Worm (Caenorhabditis elegans) whole organism, young adult: ENCODE results near the gene F46E10.2.

Source experiments
- F23B12.7 ChIP-seq: sonication (generic microtip); optimal IDR thresholded peaks from 2 replicates; lab custom pipeline; 2017; ENCODE audit warnings: missing genetic modification characterization, mild to moderate bottlenecking, missing compliant biosample characterization, antibody characterized with exemption, moderate library complexity; ENCODE audit not compliant: insufficient read depth
- F33H1.4 ChIP-seq: fragments of 200-800 bp; sonication (Bioruptor generic); IDR thresholded peaks from 2 replicates; pipeline ENCODE4 v1.3.6; 2022; ENCODE audit warnings: missing genetic modification reagents, missing genetic modification characterization, missing compliant biosample characterization
- Y53G8AR.9 ChIP-seq: fragments of 200-800 bp; sonication (Bioruptor generic); conservative IDR thresholded peaks from 2 replicates; pipeline ENCODE4 v1.3.6; 2022; ENCODE audit warnings: missing genetic modification reagents, missing genetic modification characterization, missing compliant biosample characterization
- Y67H2A.10 ChIP-seq: fragments of 200-800 bp; sonication (Bioruptor generic); conservative IDR thresholded peaks from 2 replicates; pipeline ENCODE4 v1.3.6; 2022; ENCODE audit warnings: missing genetic modification reagents, missing genetic modification characterization, missing compliant biosample characterization
- Y95B8A.8 ChIP-seq: fragments of 200-800 bp; sonication (Bioruptor generic); IDR thresholded peaks from 2 replicates; pipeline ENCODE4 v1.3.6; 2022; ENCODE audit warnings: missing genetic modification reagents, missing genetic modification characterization, missing compliant biosample characterization
- ZK185.1 ChIP-seq: sonication (generic microtip); optimal IDR thresholded peaks from 2 replicates; lab custom pipeline; 2016; ENCODE audit warnings: mild to moderate bottlenecking, missing genetic modification characterization, missing compliant biosample characterization; ENCODE audit not compliant: poor library complexity, severe bottlenecking
- akir-1 ChIP-seq: fragments of 200-800 bp; sonication (Bioruptor generic); optimal IDR thresholded peaks from 2 replicates; lab custom pipeline; 2018; ENCODE audit warnings: mild to moderate bottlenecking, missing genetic modification characterization, moderate library complexity, missing compliant biosample characterization
- ccch-3 ChIP-seq: fragments of 200-800 bp; sonication (Bioruptor generic); optimal IDR thresholded peaks from 2 replicates; lab custom pipeline; 2018; ENCODE audit warnings: mild to moderate bottlenecking, missing genetic modification characterization, missing compliant biosample characterization
- ceh-27 ChIP-seq: fragments of 200-800 bp; sonication (Bioruptor generic); optimal IDR thresholded peaks from 2 replicates; lab custom pipeline; 2018; ENCODE audit warnings: mild to moderate bottlenecking, missing genetic modification characterization, moderate library complexity, missing compliant biosample characterization
- ceh-91 ChIP-seq: fragments of 200-800 bp; sonication (Bioruptor generic); IDR thresholded peaks from 2 replicates; pipeline ENCODE4 v1.3.6; 2022; ENCODE audit warnings: missing genetic modification reagents, missing genetic modification characterization, missing compliant biosample characterization
- chd-7 ChIP-seq: sonication (generic microtip); optimal IDR thresholded peaks from 2 replicates; lab custom pipeline; 2016; ENCODE audit warnings: mild to moderate bottlenecking, missing genetic modification characterization, moderate library complexity, missing compliant biosample characterization
- efl-1 ChIP-seq: fragments of 150-350 bp; optimal IDR thresholded peaks from 2 replicates; lab custom pipeline; 2014; ENCODE audit warnings: missing biosample characterization, missing genetic modification reagents, missing genetic modification characterization
- egl-44 ChIP-seq: fragments of 200-800 bp; sonication (Bioruptor generic); IDR thresholded peaks from 2 replicates; pipeline ENCODE4 v1.3.6; 2022; ENCODE audit warnings: missing genetic modification reagents, missing genetic modification characterization, missing compliant biosample characterization
- ets-4 ChIP-seq: fragments of 200-800 bp; sonication (Bioruptor generic); optimal IDR thresholded peaks from 2 replicates; lab custom pipeline; 2018; ENCODE audit warnings: mild to moderate bottlenecking, missing genetic modification characterization, missing compliant biosample characterization
- him-1 ChIP-seq: sonication (generic microtip); optimal IDR thresholded peaks from 2 replicates; lab custom pipeline; 2016; ENCODE audit warnings: missing genotype, missing genetic modification reagents, missing genetic modification characterization, missing compliant biosample characterization
- hsf-1 ChIP-seq: fragments of 200-800 bp; sonication (Bioruptor generic); IDR thresholded peaks from 2 replicates; pipeline ENCODE4 v1.3.6; 2022; ENCODE audit warnings: missing genetic modification reagents, missing genetic modification characterization, missing compliant biosample characterization
- lin-26 ChIP-seq: fragments of 200-800 bp; sonication (Bioruptor generic); IDR thresholded peaks from 2 replicates; pipeline ENCODE4 v1.3.6; 2022; ENCODE audit warnings: missing genetic modification reagents, missing genetic modification characterization, missing compliant biosample characterization
- lin-54 ChIP-seq: fragments of 200-800 bp; sonication (Bioruptor generic); optimal IDR thresholded peaks from 2 replicates; lab custom pipeline; 2018; ENCODE audit warnings: mild to moderate bottlenecking, missing genetic modification characterization, missing compliant biosample characterization
- lsl-1 ChIP-seq: fragments of 200-800 bp; sonication (Bioruptor generic); optimal IDR thresholded peaks from 2 replicates; lab custom pipeline; 2018; ENCODE audit warnings: mild to moderate bottlenecking, missing genetic modification characterization, moderate library complexity, missing compliant biosample characterization
- madf-6 ChIP-seq: fragments of 200-800 bp; sonication (Bioruptor generic); IDR thresholded peaks from 2 replicates; pipeline ENCODE4 v1.3.6; 2022; ENCODE audit warnings: missing genetic modification reagents, missing genetic modification characterization, missing compliant biosample characterization
- madf-8 ChIP-seq: fragments of 200-800 bp; sonication (Bioruptor generic); conservative IDR thresholded peaks from 2 replicates; pipeline ENCODE4 v1.3.6; 2022; ENCODE audit warnings: missing genetic modification reagents, missing genetic modification characterization, missing compliant biosample characterization
- mxl-1 ChIP-seq: sonication (generic microtip); optimal IDR thresholded peaks from 2 replicates; lab custom pipeline; 2016; ENCODE audit warnings: missing genetic modification characterization, missing compliant biosample characterization
- nhr-120 ChIP-seq: fragments of 200-800 bp; sonication (Bioruptor generic); IDR thresholded peaks from 2 replicates; pipeline ENCODE4 v1.3.6; 2022; ENCODE audit warnings: missing genetic modification characterization, missing compliant biosample characterization
- nhr-80 ChIP-seq: sonication (generic microtip); optimal IDR thresholded peaks from 2 replicates; lab custom pipeline; 2016; ENCODE audit warnings: missing genetic modification characterization, missing compliant biosample characterization
- rcor-1 ChIP-seq: fragments of 200-800 bp; sonication (Bioruptor generic); IDR thresholded peaks from 2 replicates; pipeline ENCODE4 v1.3.6; 2022; ENCODE audit warnings: missing genetic modification reagents, missing genetic modification characterization, missing compliant biosample characterization
- rec-8 ChIP-seq, 2 experiments: sonication (generic microtip); optimal IDR thresholded peaks; 2 replicates each; lab custom pipeline; 2016; ENCODE audit warnings: mild to moderate bottlenecking in 2 of 2, missing genetic modification characterization in 2 of 2, missing genetic modification reagents in 2 of 2, missing genotype in 2 of 2, missing biosample characterization in 1 of 2, missing compliant biosample characterization in 1 of 2, moderate library complexity in 1 of 2
- snpc-1.3 ChIP-seq: sonication (generic microtip); optimal IDR thresholded peaks from 2 replicates; lab custom pipeline; 2017; ENCODE audit warnings: missing genetic modification characterization, mild to moderate bottlenecking, missing compliant biosample characterization, antibody characterized with exemption, moderate library complexity, missing genotype, missing genetic modification reagents; ENCODE audit not compliant: insufficient read depth
- snpc-3.4 ChIP-seq: sonication (generic microtip); optimal IDR thresholded peaks from 2 replicates; lab custom pipeline; 2017; ENCODE audit warnings: missing genetic modification characterization, mild to moderate bottlenecking, missing compliant biosample characterization, antibody characterized with exemption, moderate library complexity, missing genotype, missing genetic modification reagents
- xnd-1 ChIP-seq: sonication (generic microtip); optimal IDR thresholded peaks from 2 replicates; lab custom pipeline; 2016; ENCODE audit warnings: missing genotype, missing genetic modification reagents, missing genetic modification characterization, missing compliant biosample characterization
- ztf-28 ChIP-seq: fragments of 200-800 bp; sonication (Bioruptor generic); IDR thresholded peaks from 2 replicates; pipeline ENCODE4 v1.3.6; 2022; ENCODE audit warnings: missing genetic modification reagents, missing genetic modification characterization, missing compliant biosample characterization

Gene F46E10.2

DNA sequence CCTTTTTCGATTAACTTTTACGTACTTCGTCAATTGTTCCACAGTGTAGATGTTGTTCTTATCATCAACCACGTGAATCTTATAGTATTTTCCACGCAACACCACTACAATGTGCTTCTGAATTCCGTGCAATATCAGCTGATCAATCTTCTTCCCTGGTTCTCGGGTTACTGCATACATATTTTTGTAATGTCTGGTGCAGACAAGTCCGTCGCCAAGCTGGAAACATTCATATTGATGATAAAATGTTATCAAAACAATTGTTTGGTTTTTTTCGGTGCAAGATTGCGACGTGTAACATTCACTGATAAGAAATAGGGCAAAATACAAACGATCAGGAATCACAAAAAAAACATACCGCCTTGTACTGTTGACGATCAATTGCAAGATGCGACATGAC is 27.7 kb upstream of the F46E10.2 start:
- TF ChIP-seq hsf-1 (GFP tag; lab: Robert Waterston, UW): no peak
- TF ChIP-seq nhr-80 (tag; lab: Kevin White, UChicago): peak; percentile 65

- TF ChIP-seq akir-1 (GFP tag; lab: Kevin White, UChicago): no peak
- TF ChIP-seq nhr-120 (GFP tag; lab: Robert Waterston, UW): no peak
- TF ChIP-seq ZK185.1 (tag; lab: Kevin White, UChicago): no peak
- no peak for TF ChIP-seq chd-7 (tag; lab: Kevin White, UChicago)
- TF ChIP-seq Y95B8A.8 (GFP tag; lab: Robert Waterston, UW): no peak
These were observed 26.4 kb upstream of the F46E10.2 start, which contains the start of gene cpt-6 for ce11 chrV:6493821-6494220. Gene cpt-6 (minus strand): TSS chrV:6493921.

DNA sequence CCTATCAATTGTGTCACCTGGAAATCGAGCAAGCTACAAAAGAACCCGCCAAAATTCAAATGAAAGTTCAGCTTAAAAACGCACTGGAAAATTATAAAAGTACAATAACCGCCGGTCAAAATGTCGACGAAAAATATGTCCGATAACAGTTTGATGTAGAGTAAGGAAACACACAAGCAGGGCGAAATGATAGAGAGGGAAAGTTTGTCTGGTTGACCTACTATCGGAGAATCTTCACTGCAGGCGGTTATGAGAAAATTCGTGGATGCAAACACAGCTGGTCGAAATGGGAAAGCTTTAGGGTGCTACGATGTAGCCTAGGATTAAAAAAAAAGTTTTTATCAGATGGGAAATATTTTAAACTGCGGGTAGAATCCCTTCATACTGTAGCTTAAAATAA is 24.9 kb upstream of the F46E10.2 start:
- TF ChIP-seq ztf-28 (GFP tag; lab: Robert Waterston, UW) (no peak), F23B12.7 (no peak), ccch-3 (GFP tag; lab: Kevin White, UChicago) (no peak), mxl-1 (no peak), him-1 (no peak), nhr-80 (tag; lab: Kevin White, UChicago) (peak; percentile 26)

- TF ChIP-seq xnd-1 (tag; lab: Kevin White, UChicago) (peak; percentile 78), rcor-1 (GFP tag; lab: Robert Waterston, UW) (0 out of 2 replicates have a peak, but pooled peaks have one; percentile 8), rec-8 (tag; optimal IDR thresholded peaks at IDR 0.05; lab: Kevin White, UChicago) (no peak), egl-44 (no peak), lsl-1 (GFP tag; lab: Kevin White, UChicago) (peak; percentile 97), snpc-3.4 (tag; lab: Kevin White, UChicago) (peak; percentile 17), lin-54 (GFP tag; lab: Kevin White, UChicago) (peak; percentile 54), ceh-91 (peak; percentile 67), madf-8 (peak; percentile 77), him-1 (peak; percentile 18), lin-26 (GFP tag; lab: Robert Waterston, UW) (no peak), madf-6 (GFP tag; lab: Robert Waterston, UW) (peak; percentile 93), snpc-1.3 (peak; percentile 77), efl-1 (GFP tag; lab: Kevin White, UChicago) (peak; percentile 17), ceh-27 (GFP tag; lab: Kevin White, UChicago) (no peak), F33H1.4 (GFP tag; lab: Robert Waterston, UW) (peak; percentile 93)
These were observed 23.6 kb upstream of the F46E10.2 start, which contains the start of gene dgtr-1 for ce11 chrV:6496611-6497158. Gene dgtr-1 (plus strand): TSS chrV:6497108.

DNA sequence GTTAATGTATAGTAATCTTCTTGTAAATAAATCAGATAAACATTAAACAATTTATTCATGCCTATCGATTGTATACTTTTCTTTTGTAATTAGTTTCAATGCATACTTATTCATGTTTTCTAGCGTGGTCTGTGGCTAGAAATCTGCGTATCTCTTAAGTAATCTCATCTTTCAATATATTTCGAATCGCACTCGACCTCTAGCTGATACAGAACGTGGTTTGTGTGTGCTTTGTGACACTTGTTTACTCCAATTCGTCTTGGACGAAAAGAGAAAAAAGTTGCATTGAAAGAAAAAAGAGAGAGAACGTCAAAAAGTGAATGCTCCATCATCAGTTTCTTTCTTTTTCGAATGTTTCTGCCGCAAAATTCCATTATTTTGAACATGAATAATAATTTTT is 21.8 kb upstream of the F46E10.2 start:
- TF ChIP-seq madf-6 (GFP tag; lab: Robert Waterston, UW) (peak; percentile 8; the same call in 1 of the 2 replicates), rcor-1 (GFP tag; lab: Robert Waterston, UW) (no peak), snpc-1.3 (no peak), Y67H2A.10 (GFP tag; lab: Robert Waterston, UW) (no peak), Y53G8AR.9 (no peak), ets-4 (GFP tag; lab: Kevin White, UChicago) (no peak)
